Worm (Caenorhabditis elegans): ENCODE results near the gene cmd-1.

Gene cmd-1

ce11 chrV:1153925-1154324 lies 2.1 kb upstream of the cmd-1 start (continued):
- peak; percentile 18 for TF ChIP-seq die-1 (tag; optimal IDR thresholded peaks at IDR 0.05)
- TF ChIP-seq unc-130 (GFP tag; optimal IDR thresholded peaks at IDR 0.05), result no peak
- no peak for TF ChIP-seq lsy-27 (tag; optimal IDR thresholded peaks at IDR 0.05; ENCODE audit: borderline replicate concordance, insufficient read depth)
- TF ChIP-seq gei-17 (GFP tag; optimal IDR thresholded peaks at IDR 0.05), result peak; percentile 18
- 0 out of 2 replicates have a peak, but pooled peaks have one; percentile 48 for TF ChIP-seq ztf-25 (GFP tag; IDR thresholded peaks at IDR 0.05)
- TF ChIP-seq F55B11.4 (tag; optimal IDR thresholded peaks at IDR 0.05; ENCODE audit: borderline replicate concordance, insufficient read depth), result no peak
- 0 out of 2 replicates have a peak, but pooled peaks have one; percentile 37 for TF ChIP-seq ztf-6 (GFP tag; IDR thresholded peaks at IDR 0.05)
- TF ChIP-seq F49E8.2 (tag; optimal IDR thresholded peaks at IDR 0.05; ENCODE audit: insufficient read depth), result no peak
- no peak for TF ChIP-seq ceh-40 (GFP tag; IDR thresholded peaks at IDR 0.05)
- TF ChIP-seq nhr-27 (tag; optimal IDR thresholded peaks at IDR 0.05), result no peak
- no peak for TF ChIP-seq hmg-20 (GFP tag; IDR thresholded peaks at IDR 0.05)
- TF ChIP-seq snpc-3.4 (tag; optimal IDR thresholded peaks at IDR 0.05), result no peak
- no peak for TF ChIP-seq nfya-2 (GFP tag; IDR thresholded peaks at IDR 0.05)
- no peak for TF ChIP-seq rcor-1 (GFP tag; IDR thresholded peaks at IDR 0.05)
- no peak for TF ChIP-seq madf-8 (GFP tag; conservative IDR thresholded peaks at IDR 0.05)
- TF ChIP-seq nhr-90 (tag; optimal IDR thresholded peaks at IDR 0.05), result peak; percentile 27
- TF ChIP-seq pbrm-1 (GFP tag; IDR thresholded peaks at IDR 0.05), result no peak
- TF ChIP-seq zfh-2 (GFP tag; conservative IDR thresholded peaks at IDR 0.05), result peak; percentile 90
- no peak for TF ChIP-seq snpc-1.1 (tag; optimal IDR thresholded peaks at IDR 0.05; ENCODE audit: insufficient read depth)
- TF ChIP-seq bed-1 (GFP tag; IDR thresholded peaks at IDR 0.05), result no peak
- TF ChIP-seq ceh-100 (GFP tag; IDR thresholded peaks at IDR 0.05), result no peak
- no peak for TF ChIP-seq F39B2.1 (GFP tag; IDR thresholded peaks at IDR 0.05)
- peak; percentile 27; the same call in 1 of the 2 replicates for TF ChIP-seq hmg-1.2 (GFP tag; IDR thresholded peaks at IDR 0.05)
- TF ChIP-seq dpl-1 (GFP tag; optimal IDR thresholded peaks at IDR 0.05), result no peak
- TF ChIP-seq fkh-3 (tag; optimal IDR thresholded peaks at IDR 0.05), result no peak
- TF ChIP-seq madf-3 (GFP tag; IDR thresholded peaks at IDR 0.05), result no peak
- TF ChIP-seq somi-1 (GFP tag; optimal IDR thresholded peaks at IDR 0.05), result peak; percentile 21
- peak; percentile 78 for TF ChIP-seq attf-5 (GFP tag; optimal IDR thresholded peaks at IDR 0.05)
- TF ChIP-seq Y79H2A.3 (GFP tag; conservative IDR thresholded peaks at IDR 0.05), result no peak
- TF ChIP-seq Y95B8A.8 (GFP tag; IDR thresholded peaks at IDR 0.05), result no peak
- no peak for TF ChIP-seq T26A5.8 (tag; optimal IDR thresholded peaks at IDR 0.05)
- TF ChIP-seq mel-28 (tag; optimal IDR thresholded peaks at IDR 0.05; ENCODE audit: borderline replicate concordance), result no peak
- TF ChIP-seq ztf-3 (GFP tag; optimal IDR thresholded peaks at IDR 0.05), result no peak
- no peak for TF ChIP-seq athp-1 (tag; optimal IDR thresholded peaks at IDR 0.05)
- TF ChIP-seq ZK185.1 (tag; optimal IDR thresholded peaks at IDR 0.05; ENCODE audit: poor library complexity, severe bottlenecking), result no peak
- no peak for TF ChIP-seq lin-26 (GFP tag; IDR thresholded peaks at IDR 0.05)
- TF ChIP-seq egl-18 (GFP tag; IDR thresholded peaks at IDR 0.05), result no peak
- no peak for TF ChIP-seq B0035.1 (tag; optimal IDR thresholded peaks at IDR 0.05)
- peak; percentile 57; the same call in 1 of the 2 replicates for TF ChIP-seq cebp-1 (GFP tag; IDR thresholded peaks at IDR 0.05)
- peak; percentile 66 for TF ChIP-seq cebp-1 (tag; optimal IDR thresholded peaks at IDR 0.05)
- no peak for TF ChIP-seq F10E7.11 (tag; optimal IDR thresholded peaks at IDR 0.05)
- TF ChIP-seq ceh-27 (GFP tag; optimal IDR thresholded peaks at IDR 0.05), result peak; percentile 74
- no peak for TF ChIP-seq T07F8.4 (tag; optimal IDR thresholded peaks at IDR 0.05)
- no peak for TF ChIP-seq unc-62 (GFP tag; optimal IDR thresholded peaks at IDR 0.05)
- TF ChIP-seq F52B5.7 (tag; optimal IDR thresholded peaks at IDR 0.05), result no peak
- no peak for TF ChIP-seq snpc-4 (GFP tag; optimal IDR thresholded peaks at IDR 0.05)
- peak in 2 of 4 experiments; percentile 20 to 32 for TF ChIP-seq snpc-4 (tag; optimal IDR thresholded peaks at IDR 0.05)
- no peak for TF ChIP-seq lin-35 (GFP tag; optimal IDR thresholded peaks at IDR 0.05)

Measured in whole organism, young adult.